Fruit fly (Drosophila melanogaster) whole organism: Measurements from ENCODE around the gene CG31457.

ENCODE experiments used
- CG8478 ChIP-seq: fragments of >200 bp; optimal IDR thresholded peaks from 2 replicates; lab custom pipeline; 2018; ENCODE audit warnings: inconsistent platforms
- Dll ChIP-seq: fragments of >200 bp; optimal IDR thresholded peaks from 2 replicates; lab custom pipeline; 2017
- EcR ChIP-seq, 2 experiments: fragments of >200 bp; optimal IDR thresholded peaks; 2 replicates each; lab custom pipeline; 2017; ENCODE audit warnings: missing biosample characterization in 2 of 2, missing genetic modification characterization in 2 of 2, missing genetic modification reagents in 2 of 2
- pan ChIP-seq: fragments of >200 bp; optimal IDR thresholded peaks from 2 replicates; lab custom pipeline; 2017
- psq ChIP-seq: fragments of >200 bp; optimal IDR thresholded peaks from 2 replicates; lab custom pipeline; 2017
- usp ChIP-seq: fragments of >200 bp; optimal IDR thresholded peaks from 2 replicates; lab custom pipeline; 2017; ENCODE audit warnings: missing biosample characterization, missing genetic modification characterization, mixed read lengths

DNA sequence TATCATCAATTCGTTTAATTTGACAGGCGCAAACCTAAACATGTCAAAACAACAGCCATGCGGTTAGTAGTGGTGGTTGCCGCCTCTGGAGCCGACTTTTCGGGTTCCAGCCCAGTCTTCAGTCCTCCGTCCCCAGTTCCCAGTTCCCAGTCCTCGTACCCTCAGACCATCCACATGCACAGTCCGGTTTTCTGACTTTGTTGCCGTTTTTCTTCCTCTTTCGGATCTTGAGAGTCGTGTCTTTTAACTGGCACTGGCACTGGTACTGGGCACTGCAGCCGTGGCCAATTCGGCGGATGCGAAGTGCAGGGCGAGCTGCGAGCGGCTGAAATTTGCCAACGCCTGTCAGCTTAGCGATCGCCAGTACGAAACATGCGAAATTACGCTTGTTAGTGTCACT is 4.5 kb upstream of the CG31457 start:
- no peak for TF ChIP-seq Dll (lab: Kevin White, UChicago)
- no peak for TF ChIP-seq CG8478 (lab: Kevin White, UChicago)
- no peak for TF ChIP-seq usp
- TF ChIP-seq pan = no peak
- no peak for TF ChIP-seq EcR (GFP tag; optimal IDR thresholded peaks at IDR 0.05; lab: Kevin White, UChicago)
- no peak for TF ChIP-seq psq
